Fruit fly (Drosophila melanogaster) whole organism, pupa: ENCODE results near the gene CG2493.

Source experiments
- CG10348 ChIP-seq: fragments of 200-800 bp; sonication (Bioruptor generic); IDR thresholded peaks from 2 replicates; pipeline ENCODE4 v1.3.6; 2022; ENCODE audit warnings: missing biosample characterization, missing genetic modification characterization
- CG12605 ChIP-seq: fragments of 200-800 bp; sonication (Bioruptor generic); IDR thresholded peaks from 2 replicates; pipeline ENCODE4 v1.3.6; 2022; ENCODE audit warnings: missing biosample characterization, missing genetic modification characterization
- CG13204 ChIP-seq: fragments of 200-800 bp; sonication (Bioruptor generic); optimal IDR thresholded peaks from 2 replicates; lab custom pipeline; 2018; ENCODE audit warnings: missing biosample characterization, mild to moderate bottlenecking, missing genetic modification characterization, moderate library complexity
- CG14655 ChIP-seq: fragments of 200-800 bp; sonication (Bioruptor generic); optimal IDR thresholded peaks from 3 replicates; lab custom pipeline; 2017; ENCODE audit warnings: mild to moderate bottlenecking, missing biosample characterization, missing genetic modification reagents, missing genetic modification characterization
- CG15710 ChIP-seq: fragments of 200-800 bp; sonication (Bioruptor generic); optimal IDR thresholded peaks from 2 replicates; lab custom pipeline; 2018; ENCODE audit warnings: missing biosample characterization, mild to moderate bottlenecking, missing genetic modification characterization, moderate library complexity
- CG17806 ChIP-seq: fragments of 200-800 bp; sonication (Bioruptor generic); optimal IDR thresholded peaks from 2 replicates; lab custom pipeline; 2018; ENCODE audit warnings: missing biosample characterization, mild to moderate bottlenecking, missing genetic modification characterization, moderate library complexity
- CG32121 ChIP-seq: fragments of 200-800 bp; sonication (Bioruptor generic); IDR thresholded peaks from 2 replicates; pipeline ENCODE4 v1.3.6; 2022; ENCODE audit warnings: missing biosample characterization, missing genetic modification characterization
- CG34367 ChIP-seq: fragments of 200-800 bp; sonication (Bioruptor generic); optimal IDR thresholded peaks from 2 replicates; lab custom pipeline; 2018; ENCODE audit warnings: missing biosample characterization, mild to moderate bottlenecking, missing genetic modification characterization
- CG4496 ChIP-seq: fragments of 200-800 bp; sonication (Bioruptor generic); IDR thresholded peaks from 3 replicates; pipeline ENCODE4 v1.3.6; 2022; ENCODE audit warnings: missing biosample characterization, missing genetic modification characterization
- CG8159 ChIP-seq: fragments of 200-800 bp; sonication (Bioruptor generic); optimal IDR thresholded peaks from 3 replicates; lab custom pipeline; 2018; ENCODE audit warnings: missing biosample characterization, mild to moderate bottlenecking, missing genetic modification characterization, moderate library complexity
- CG8301 ChIP-seq: fragments of 200-800 bp; sonication (Bioruptor generic); optimal IDR thresholded peaks from 2 replicates; lab custom pipeline; 2018; ENCODE audit warnings: missing biosample characterization, mild to moderate bottlenecking, missing genetic modification characterization
- CG9948 ChIP-seq: fragments of 200-800 bp; sonication (Bioruptor generic); optimal IDR thresholded peaks from 2 replicates; lab custom pipeline; 2018; ENCODE audit warnings: missing biosample characterization, mild to moderate bottlenecking, missing genetic modification characterization, moderate library complexity
- D1 ChIP-seq: fragments of 200-800 bp; sonication (Bioruptor generic); optimal IDR thresholded peaks from 2 replicates; lab custom pipeline; 2018; ENCODE audit warnings: missing biosample characterization, mild to moderate bottlenecking, missing genetic modification characterization, moderate library complexity
- EcR ChIP-seq: fragments of 200-800 bp; sonication (Bioruptor generic); optimal IDR thresholded peaks from 3 replicates; lab custom pipeline; 2019; ENCODE audit warnings: missing biosample characterization, missing genetic modification characterization, mild to moderate bottlenecking, moderate library complexity, missing genetic modification reagents
- Ets98B ChIP-seq: fragments of 200-800 bp; sonication (Bioruptor generic); IDR thresholded peaks from 2 replicates; pipeline ENCODE4 v1.3.6; 2022; ENCODE audit warnings: missing biosample characterization, missing genetic modification characterization
- Pif1A ChIP-seq: fragments of 200-800 bp; sonication (Bioruptor generic); optimal IDR thresholded peaks from 3 replicates; lab custom pipeline; 2016; ENCODE audit warnings: missing biosample characterization, missing genetic modification characterization
- Pif1B ChIP-seq: fragments of 200-800 bp; sonication (Bioruptor generic); optimal IDR thresholded peaks from 3 replicates; lab custom pipeline; 2016; ENCODE audit warnings: missing biosample characterization, missing genetic modification characterization
- Snoo ChIP-seq: fragments of 200-800 bp; sonication (Bioruptor generic); optimal IDR thresholded peaks from 3 replicates; lab custom pipeline; 2017; ENCODE audit warnings: missing biosample characterization, mild to moderate bottlenecking, missing genetic modification characterization, inconsistent platforms
- fd96Ca ChIP-seq: fragments of 200-800 bp; sonication (Bioruptor generic); IDR thresholded peaks from 3 replicates; pipeline ENCODE4 v1.3.6; 2022; ENCODE audit warnings: missing biosample characterization, missing genetic modification characterization
- gl ChIP-seq: fragments of 200-800 bp; sonication (Bioruptor generic); optimal IDR thresholded peaks from 2 replicates; lab custom pipeline; 2018; ENCODE audit warnings: missing biosample characterization, mild to moderate bottlenecking, missing genetic modification characterization
- rn ChIP-seq: fragments of 200-800 bp; sonication (Bioruptor generic); IDR thresholded peaks from 2 replicates; pipeline ENCODE4 v1.3.6; 2022; ENCODE audit warnings: missing biosample characterization, missing genetic modification characterization

The CG2493 gene

DNA sequence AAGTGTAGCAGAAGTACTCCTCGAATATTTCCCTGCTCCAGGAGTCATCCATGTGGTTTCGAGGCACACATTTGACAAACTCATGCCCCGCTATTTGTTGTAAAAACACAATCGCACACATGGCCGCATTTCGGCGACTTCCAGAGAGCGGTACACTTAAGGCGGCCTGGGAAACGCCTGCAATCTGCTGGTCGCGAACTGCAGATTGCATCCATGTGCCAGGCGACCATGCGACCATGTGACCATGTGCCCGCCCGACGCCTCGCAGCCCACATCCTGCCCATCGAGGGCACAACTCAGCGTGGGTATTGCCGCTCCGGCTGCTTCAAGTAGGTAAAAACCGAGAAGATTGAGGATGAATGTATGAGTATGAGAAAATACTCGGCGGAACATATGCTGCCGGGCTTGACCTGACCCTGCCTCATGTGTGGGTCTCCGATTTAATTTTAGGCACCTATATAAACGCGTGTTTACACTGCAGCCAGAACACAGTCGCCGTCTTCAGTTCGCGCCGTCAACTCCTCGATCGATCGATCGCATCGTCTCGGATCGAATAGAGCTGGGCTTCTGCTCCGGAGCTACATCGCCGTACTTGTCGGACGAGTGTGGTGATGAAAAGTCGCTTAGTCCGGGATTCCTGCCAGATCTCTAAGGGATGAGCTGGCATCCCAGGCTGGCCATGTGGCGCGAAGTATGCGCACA, 23.0 kb upstream of the CG2493 start:
- TF ChIP-seq EcR (GFP tag; lab: Kevin White, UChicago), result no peak
- no peak for TF ChIP-seq gl (tag; lab: Kevin White, UChicago)
- no peak for TF ChIP-seq Ets98B (GFP tag; lab: Robert Waterston, UW)
- TF ChIP-seq CG17806 (tag; lab: Kevin White, UChicago), result no peak
- TF ChIP-seq rn (GFP tag; lab: Robert Waterston, UW), result no peak
- TF ChIP-seq Snoo (tag; lab: Kevin White, UChicago), result no peak
- no peak for TF ChIP-seq CG13204 (GFP tag; lab: Kevin White, UChicago)
- no peak for TF ChIP-seq CG15710
- TF ChIP-seq CG12605, result no peak
- TF ChIP-seq CG32121 (GFP tag; lab: Robert Waterston, UW), result no peak

DNA sequence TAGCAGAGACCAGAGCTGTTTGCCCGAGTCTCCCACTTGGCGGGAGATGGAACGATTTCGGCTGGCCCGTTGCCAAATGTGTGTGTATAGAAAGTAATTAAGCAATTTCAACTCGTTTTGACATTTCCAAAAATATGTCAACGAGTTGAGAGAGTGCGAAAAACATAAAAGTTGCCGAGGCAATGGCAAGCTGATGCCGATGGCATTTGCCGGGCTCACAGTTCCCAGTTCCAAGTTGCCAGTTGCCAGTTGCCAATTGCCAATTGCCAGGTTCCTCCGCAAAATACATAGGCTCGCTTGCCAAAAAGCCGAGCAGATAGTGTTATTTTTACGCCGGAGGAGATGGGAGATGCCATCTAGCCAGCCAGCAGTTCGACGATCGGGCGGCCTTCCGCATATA, 20.4 kb upstream of the CG2493 start:
- TF ChIP-seq CG32121 (GFP tag; lab: Robert Waterston, UW) (peak; percentile 50; the same call in 1 of the 2 replicates), Ets98B (GFP tag; lab: Robert Waterston, UW) (no peak), CG13204 (GFP tag; lab: Kevin White, UChicago) (no peak)

DNA sequence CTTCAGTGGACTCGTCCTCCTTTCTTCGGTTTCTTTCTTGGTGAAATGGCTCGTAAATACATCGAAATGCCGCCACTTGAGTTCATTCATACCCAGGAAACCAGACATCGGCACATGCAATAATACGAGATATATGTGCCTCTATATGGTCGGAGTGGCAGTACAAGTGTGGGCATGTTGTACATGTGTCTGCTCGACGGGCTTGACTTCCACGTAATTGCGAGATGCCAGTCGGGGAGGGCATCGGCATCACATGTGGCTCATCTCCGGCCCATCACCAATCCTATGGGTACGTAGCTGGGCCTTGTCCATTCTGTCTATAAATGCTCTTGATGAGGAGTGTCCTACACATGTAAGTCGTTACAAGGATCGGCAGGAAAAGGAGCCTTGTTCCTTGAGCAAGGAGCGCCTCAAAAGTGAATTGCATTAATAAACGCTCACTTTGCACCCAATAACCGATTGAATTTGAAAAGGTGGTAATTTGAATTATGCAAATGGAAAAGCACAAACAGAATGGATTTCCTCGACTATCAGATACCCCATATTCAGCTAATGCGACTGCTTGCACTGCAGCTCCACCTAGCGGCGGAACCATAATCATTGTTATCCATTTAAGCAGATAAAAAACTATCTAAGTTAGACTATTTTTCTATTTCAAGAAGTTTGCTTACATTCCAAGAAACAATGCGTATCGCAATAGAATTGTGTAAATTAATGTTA, 18.1 kb upstream of the CG2493 start:
- TF ChIP-seq CG8159 (tag; lab: Kevin White, UChicago) (no peak), CG15710 (no peak), EcR (GFP tag; lab: Kevin White, UChicago) (peak; percentile 26)

DNA sequence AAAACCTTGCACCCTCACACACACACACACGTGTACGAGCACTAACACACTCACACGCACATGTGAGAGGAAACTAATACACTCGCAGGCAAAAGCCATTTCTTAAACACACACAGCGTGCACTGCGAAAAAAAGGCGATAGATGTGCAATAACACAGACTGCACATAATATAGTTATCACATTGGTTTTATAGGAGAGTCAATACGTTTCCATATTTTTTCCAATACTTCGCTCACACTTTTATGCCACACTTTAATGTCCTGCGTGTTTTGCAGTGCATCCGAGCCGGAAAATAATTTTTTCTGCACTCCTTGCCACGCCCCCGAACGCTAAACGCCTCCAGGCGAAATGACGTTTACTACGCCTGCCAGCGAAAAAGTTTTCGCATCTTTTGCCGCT, 16.4 kb upstream of the CG2493 start:
- TF ChIP-seq Ets98B (GFP tag; lab: Robert Waterston, UW) (peak; percentile 31; the same call in 1 of the 2 replicates), CG12605 (0 out of 2 replicates have a peak, but pooled peaks have one; percentile 18), EcR (GFP tag; lab: Kevin White, UChicago) (no peak), gl (tag; lab: Kevin White, UChicago) (no peak), Pif1A (GFP tag; lab: Kevin White, UChicago) (no peak), CG32121 (GFP tag; lab: Robert Waterston, UW) (no peak; the same call in 1 of the 2 replicates), Pif1B (GFP tag; lab: Kevin White, UChicago) (no peak), CG15710 (no peak), CG17806 (tag; lab: Kevin White, UChicago) (no peak), CG10348 (GFP tag; lab: Robert Waterston, UW) (no peak), CG9948 (tag; lab: Kevin White, UChicago) (no peak), CG8159 (tag; lab: Kevin White, UChicago) (peak; percentile 9), rn (GFP tag; lab: Robert Waterston, UW) (peak; percentile 29; the same call in 1 of the 2 replicates), D1 (tag; lab: Kevin White, UChicago) (no peak), fd96Ca (GFP tag; lab: Robert Waterston, UW) (peak; percentile 75; the same call in 2 of the 3 replicates), Snoo (tag; lab: Kevin White, UChicago) (no peak), CG13204 (GFP tag; lab: Kevin White, UChicago) (no peak), CG8301 (peak; percentile 37), CG4496 (GFP tag; lab: Robert Waterston, UW) (peak; percentile 71), CG34367 (tag; lab: Kevin White, UChicago) (no peak), CG14655 (peak; percentile 23)
- TF ChIP-seq, all 21 proteins: peak for 8

DNA sequence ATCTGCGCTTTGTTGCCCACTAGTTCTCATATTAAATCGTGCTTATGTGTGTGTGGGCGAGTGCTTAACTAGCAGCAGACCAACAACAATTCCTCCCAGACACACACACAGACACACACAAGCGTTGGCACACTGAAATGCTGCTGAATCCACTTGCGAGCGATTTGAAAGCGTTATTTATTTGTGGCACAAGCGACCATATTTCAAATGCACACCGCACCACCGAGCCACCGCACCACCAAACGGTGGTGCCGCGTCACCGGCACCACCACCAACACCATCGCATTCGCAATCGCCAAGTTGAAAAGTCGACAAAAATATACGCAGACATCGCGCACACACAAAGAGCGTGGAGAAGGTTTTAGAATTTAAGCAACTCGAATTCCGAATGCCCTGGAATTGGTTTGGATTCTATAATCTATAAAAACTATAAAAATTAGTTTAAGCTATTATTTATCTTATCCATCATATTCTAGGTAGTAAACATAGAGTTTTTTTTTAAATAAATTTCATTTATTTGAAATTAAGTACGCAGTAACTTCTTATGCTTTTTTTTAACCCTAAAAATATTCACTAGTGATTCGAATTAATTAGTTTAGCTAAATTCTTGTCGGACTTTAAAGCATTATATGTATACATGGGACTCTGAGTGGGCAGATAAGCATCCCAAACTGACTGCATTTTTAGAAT, 15.4 kb upstream of the CG2493 start:
- TF ChIP-seq fd96Ca (GFP tag; lab: Robert Waterston, UW) (no peak), CG14655 (peak; percentile 54), Ets98B (GFP tag; lab: Robert Waterston, UW) (no peak), CG4496 (GFP tag; lab: Robert Waterston, UW) (peak; percentile 32; the same call in 1 of the 3 replicates), CG15710 (peak; percentile 36), CG9948 (tag; lab: Kevin White, UChicago) (peak; percentile 34), CG32121 (GFP tag; lab: Robert Waterston, UW) (peak; percentile 54; the same call in 1 of the 2 replicates), CG17806 (tag; lab: Kevin White, UChicago) (peak; percentile 12), CG8301 (peak; percentile 30), CG8159 (tag; lab: Kevin White, UChicago) (peak; percentile 14)
